Worm (Caenorhabditis elegans) whole organism, L3 larva: Measurements from ENCODE around the gene lys-2.
A peak's percentile ranks its signal among the peaks of the same experiment; 100 is the strongest.

Experiments
- ZK546.5 ChIP-seq: sonication (generic microtip); optimal IDR thresholded peaks from 2 replicates; lab custom pipeline; 2017; ENCODE audit warnings: missing biosample characterization, missing genetic modification characterization
- aly-2 ChIP-seq: fragments of 150-350 bp; optimal IDR thresholded peaks from 2 replicates; lab custom pipeline; 2014; ENCODE audit warnings: missing biosample characterization, missing genetic modification characterization
- ama-1 ChIP-seq: fragments of 150-350 bp; optimal IDR thresholded peaks from 2 replicates; lab custom pipeline; 2018
- ceh-16 ChIP-seq: sonication (generic microtip); optimal IDR thresholded peaks from 2 replicates; lab custom pipeline; 2017; ENCODE audit warnings: missing biosample characterization, missing genetic modification characterization
- ceh-82 ChIP-seq: fragments of 150-350 bp; optimal IDR thresholded peaks from 2 replicates; lab custom pipeline; 2014; ENCODE audit warnings: missing biosample characterization, missing genetic modification characterization
- ceh-9 ChIP-seq: sonication (generic microtip); optimal IDR thresholded peaks from 2 replicates; lab custom pipeline; 2018; ENCODE audit warnings: missing biosample characterization, missing genetic modification characterization
- daf-12 ChIP-seq: fragments of 150-350 bp; optimal IDR thresholded peaks from 2 replicates; lab custom pipeline; 2014; ENCODE audit warnings: missing biosample characterization, missing genetic modification reagents, missing genetic modification characterization
- egl-27 ChIP-seq: sonication (generic microtip); optimal IDR thresholded peaks from 4 replicates; lab custom pipeline; 2017; ENCODE audit warnings: missing biosample characterization, missing genetic modification reagents, missing genetic modification characterization
- elt-1 ChIP-seq: fragments of 150-350 bp; optimal IDR thresholded peaks from 2 replicates; lab custom pipeline; 2014; ENCODE audit warnings: missing biosample characterization, missing genetic modification characterization
- elt-2 ChIP-seq: sonication (generic microtip); optimal IDR thresholded peaks from 2 replicates; lab custom pipeline; 2016; ENCODE audit warnings: missing genetic modification reagents, mild to moderate bottlenecking, missing genetic modification characterization, missing compliant biosample characterization
- elt-3 ChIP-seq, 3 experiments: fragments of 150-350 bp in 1 of 3; sonication (generic microtip) in 2 of 3; optimal IDR thresholded peaks; 2 replicates in 2 of 3; 4 replicates in 1 of 3; lab custom pipeline; 2014 to 2017; ENCODE audit warnings: missing biosample characterization in 3 of 3, missing genetic modification characterization in 3 of 3
- fkh-10 ChIP-seq: sonication (generic microtip); optimal IDR thresholded peaks from 2 replicates; lab custom pipeline; 2017; ENCODE audit warnings: missing biosample characterization, missing genetic modification reagents, missing genetic modification characterization
- fkh-2 ChIP-seq: fragments of 150-350 bp; optimal IDR thresholded peaks from 2 replicates; lab custom pipeline; 2014; ENCODE audit warnings: missing biosample characterization, missing genetic modification reagents, missing genetic modification characterization
- hmg-11 ChIP-seq: sonication (generic microtip); optimal IDR thresholded peaks from 2 replicates; lab custom pipeline; 2016; ENCODE audit warnings: missing genetic modification characterization, missing compliant biosample characterization
- jun-1 ChIP-seq: fragments of 150-350 bp; optimal IDR thresholded peaks from 2 replicates; lab custom pipeline; 2014; ENCODE audit warnings: missing biosample characterization, missing genetic modification reagents, missing genetic modification characterization
- lin-15B ChIP-seq: fragments of 150-350 bp; optimal IDR thresholded peaks from 2 replicates; lab custom pipeline; 2014; ENCODE audit warnings: missing biosample characterization, missing genetic modification characterization
- lin-39 ChIP-seq: fragments of 150-350 bp; optimal IDR thresholded peaks from 2 replicates; lab custom pipeline; 2018; ENCODE audit warnings: missing biosample characterization, missing genetic modification reagents, missing genetic modification characterization
- lsy-12 ChIP-seq: sonication (generic microtip); optimal IDR thresholded peaks from 2 replicates; lab custom pipeline; 2016; ENCODE audit warnings: mild to moderate bottlenecking, missing genetic modification characterization, missing compliant biosample characterization
- mml-1 ChIP-seq: fragments of 150-350 bp; sonication (generic microtip); optimal IDR thresholded peaks from 3 replicates; lab custom pipeline; 2014; ENCODE audit warnings: missing biosample characterization, missing genetic modification characterization
- nfya-1 ChIP-seq: sonication (generic microtip); optimal IDR thresholded peaks from 2 replicates; lab custom pipeline; 2017; ENCODE audit warnings: missing genetic modification characterization, mild to moderate bottlenecking, missing compliant biosample characterization, antibody characterized with exemption, moderate library complexity; ENCODE audit not compliant: insufficient read depth
- nhr-11 ChIP-seq: fragments of 150-350 bp; optimal IDR thresholded peaks from 2 replicates; lab custom pipeline; 2014; ENCODE audit warnings: missing biosample characterization, missing genetic modification characterization
- nhr-23 ChIP-seq: fragments of 150-350 bp; optimal IDR thresholded peaks from 2 replicates; lab custom pipeline; 2014; ENCODE audit warnings: missing biosample characterization, missing genetic modification reagents, missing genetic modification characterization
- nhr-28 ChIP-seq: fragments of 150-350 bp; optimal IDR thresholded peaks from 2 replicates; lab custom pipeline; 2014; ENCODE audit warnings: missing biosample characterization, missing genetic modification characterization
- nhr-67 ChIP-seq: fragments of 150-350 bp; optimal IDR thresholded peaks from 2 replicates; lab custom pipeline; 2014; ENCODE audit warnings: missing biosample characterization, missing genetic modification characterization
- pha-4 ChIP-seq: fragments of 150-350 bp; optimal IDR thresholded peaks from 2 replicates; lab custom pipeline; 2014; ENCODE audit warnings: missing biosample characterization, missing genetic modification reagents, missing genetic modification characterization
- pqm-1 ChIP-seq: fragments of 150-350 bp; optimal IDR thresholded peaks from 2 replicates; lab custom pipeline; 2017; ENCODE audit warnings: missing biosample characterization, missing genetic modification characterization, inconsistent platforms
- sea-2 ChIP-seq: fragments of 150-350 bp; sonication (generic microtip); optimal IDR thresholded peaks from 4 replicates; lab custom pipeline; 2014; ENCODE audit warnings: missing biosample characterization, missing genetic modification reagents, missing genetic modification characterization
- snpc-4 ChIP-seq: fragments of 150-350 bp; optimal IDR thresholded peaks from 2 replicates; lab custom pipeline; 2014; ENCODE audit warnings: missing biosample characterization, missing genetic modification characterization
- unc-39 ChIP-seq: sonication (generic microtip); optimal IDR thresholded peaks from 4 replicates; lab custom pipeline; 2017; ENCODE audit warnings: missing biosample characterization, missing genetic modification characterization
- unc-62 ChIP-seq: fragments of 150-350 bp; sonication (generic microtip); optimal IDR thresholded peaks from 4 replicates; lab custom pipeline; 2014; ENCODE audit warnings: missing biosample characterization, missing genetic modification reagents, missing genetic modification characterization
- zag-1 ChIP-seq: fragments of 150-350 bp; optimal IDR thresholded peaks from 2 replicates; lab custom pipeline; 2014; ENCODE audit warnings: missing biosample characterization, missing genetic modification characterization
- ztf-11 ChIP-seq: fragments of 150-350 bp; optimal IDR thresholded peaks from 2 replicates; lab custom pipeline; 2014; ENCODE audit warnings: missing biosample characterization, missing genetic modification characterization

The lys-2 gene

ce11 chrV:10270214-10270613 is 11.1 kb downstream of the lys-2 start, which contains the start of gene ric-4:
Gene ric-4 (minus strand): TSS chrV:10270314.
- TF ChIP-seq daf-12 (no peak), pqm-1 (tag; lab: Kevin White, UChicago) (no peak), ceh-82 (tag; lab: Kevin White, UChicago) (no peak), ceh-16 (tag; lab: Kevin White, UChicago) (no peak), elt-1 (tag; lab: Kevin White, UChicago) (no peak), nhr-23 (tag; lab: Kevin White, UChicago) (no peak), egl-27 (tag; lab: Kevin White, UChicago) (no peak), aly-2 (tag; lab: Kevin White, UChicago) (no peak), nhr-11 (tag; lab: Kevin White, UChicago) (no peak)

ce11 chrV:10266050-10266449 is 15.2 kb downstream of the lys-2 start:
- TF ChIP-seq ZK546.5 (tag; lab: Kevin White, UChicago), result no peak
- no peak for TF ChIP-seq mml-1 (tag; lab: Kevin White, UChicago)
- no peak for TF ChIP-seq ceh-82 (tag; lab: Kevin White, UChicago)
- no peak for TF ChIP-seq fkh-2 (tag; lab: Kevin White, UChicago)
- TF ChIP-seq ceh-16 (tag; lab: Kevin White, UChicago), result no peak
- TF ChIP-seq lsy-12, result no peak

- TF ChIP-seq snpc-4, result no peak
- TF ChIP-seq pha-4, result peak; percentile 58
- TF ChIP-seq zag-1 (tag; lab: Kevin White, UChicago), result no peak
Observed at ce11 chrV:10265019-10265418, 16.3 kb downstream of the lys-2 start.

ce11 chrV:10260460-10260859 is 20.8 kb downstream of the lys-2 start, which contains the start of gene sri-18:
Gene sri-18 (minus strand): TSS chrV:10260560.
- TF ChIP-seq sea-2 (GFP tag; lab: Kevin White, UChicago) (no peak), hmg-11 (tag; lab: Kevin White, UChicago) (no peak), unc-62 (no peak), daf-12 (no peak), nhr-67 (tag; lab: Kevin White, UChicago) (no peak), nhr-23 (tag; lab: Kevin White, UChicago) (no peak), lin-15B (tag; lab: Kevin White, UChicago) (no peak), fkh-2 (tag; lab: Kevin White, UChicago) (no peak), jun-1 (tag; lab: Kevin White, UChicago) (no peak), nhr-28 (tag; lab: Kevin White, UChicago) (no peak), unc-39 (no peak), elt-3 (tag; optimal IDR thresholded peaks at IDR 0.05; lab: Kevin White, UChicago) (no peak)
- TF ChIP-seq, all 47 proteins: peak for 0

ce11 chrV:10256050-10256449 is 25.2 kb downstream of the lys-2 start, which contains the start of gene nhr-232:
Gene nhr-232 (plus strand): TSS chrV:10256170.
- TF ChIP-seq ztf-11 (tag; lab: Kevin White, UChicago) (no peak), elt-3 (tag; optimal IDR thresholded peaks at IDR 0.05; lab: Kevin White, UChicago) (no peak), elt-1 (tag; lab: Kevin White, UChicago) (no peak), ceh-16 (tag; lab: Kevin White, UChicago) (no peak), egl-27 (tag; lab: Kevin White, UChicago) (no peak), lin-39 (no peak), aly-2 (tag; lab: Kevin White, UChicago) (no peak), fkh-2 (tag; lab: Kevin White, UChicago) (no peak), unc-39 (no peak), zag-1 (tag; lab: Kevin White, UChicago) (no peak), ama-1 (lab: Kevin White, UChicago) (no peak), lin-15B (tag; lab: Kevin White, UChicago) (no peak), pqm-1 (tag; lab: Kevin White, UChicago) (peak; percentile 84), nhr-67 (tag; lab: Kevin White, UChicago) (no peak), fkh-10 (GFP tag; lab: Kevin White, UChicago) (no peak), jun-1 (tag; lab: Kevin White, UChicago) (peak; percentile 27), ceh-9 (no peak), nfya-1 (tag; lab: Kevin White, UChicago) (no peak), pha-4 (peak; percentile 70), nhr-11 (tag; lab: Kevin White, UChicago) (no peak), elt-2 (peak; percentile 81)
- TF ChIP-seq, all 47 proteins: peak for 4
